Fruit fly (Drosophila melanogaster): ENCODE measurements around the gene CG6885.

The CG6885 gene

dm6 chr3L:18756293-18756887 lies 12.1 kb downstream of the CG6885 start (continued):
- no peak for TF ChIP-seq bab2 (GFP tag; optimal IDR thresholded peaks at IDR 0.05)
- TF ChIP-seq CG43689 (GFP tag; IDR thresholded peaks at IDR 0.05) = no peak
- TF ChIP-seq onecut (GFP tag; IDR thresholded peaks at IDR 0.05) = no peak
- no peak for TF ChIP-seq H2.0 (GFP tag; IDR thresholded peaks at IDR 0.05)
- no peak for TF ChIP-seq cas (GFP tag; IDR thresholded peaks at IDR 0.05)
- no peak for TF ChIP-seq CG1792 (GFP tag; optimal IDR thresholded peaks at IDR 0.05)
- peak; percentile 20; the same call in 1 of the 2 replicates for TF ChIP-seq CG14014 (GFP tag; IDR thresholded peaks at IDR 0.05)
- no peak for TF ChIP-seq crc (GFP tag; optimal IDR thresholded peaks at IDR 0.05)
- peak; percentile 47; the same call in 2 of the 3 replicates for TF ChIP-seq row (GFP tag; IDR thresholded peaks at IDR 0.05)
- TF ChIP-seq Atf6 (GFP tag; IDR thresholded peaks at IDR 0.05) = no peak
- no peak for TF ChIP-seq CG18764 (GFP tag; optimal IDR thresholded peaks at IDR 0.05)
- TF ChIP-seq Hr78 (GFP tag; optimal IDR thresholded peaks at IDR 0.05) = no peak
- TF ChIP-seq CG9817 (tag; optimal IDR thresholded peaks at IDR 0.05) = no peak
- TF ChIP-seq fd102C (GFP tag; optimal IDR thresholded peaks at IDR 0.05) = no peak
- TF ChIP-seq ranshi (GFP tag; IDR thresholded peaks at IDR 0.05) = no peak
- no peak for TF ChIP-seq p53 (GFP tag; optimal IDR thresholded peaks at IDR 0.05)
- TF ChIP-seq CG10565 (GFP tag; optimal IDR thresholded peaks at IDR 0.05) = no peak
- peak in 1 of 2 experiments; percentile 77 for TF ChIP-seq Hr51 (GFP tag; optimal IDR thresholded peaks at IDR 0.05)
- no peak for TF ChIP-seq toy (GFP tag; IDR thresholded peaks at IDR 0.05)
- peak in 1 of 2 experiments; percentile 13 for TF ChIP-seq Pdp1 (GFP tag; optimal IDR thresholded peaks at IDR 0.05)
- no peak for TF ChIP-seq slp2 (GFP tag; optimal IDR thresholded peaks at IDR 0.05)
- peak; percentile 37 for TF ChIP-seq Blimp-1 (GFP tag; optimal IDR thresholded peaks at IDR 0.05)
- TF ChIP-seq NC2β (GFP tag; optimal IDR thresholded peaks at IDR 0.05) = no peak
- peak; percentile 51 for TF ChIP-seq Camta (GFP tag; optimal IDR thresholded peaks at IDR 0.05)
- no peak for TF ChIP-seq CG16813 (GFP tag; IDR thresholded peaks at IDR 0.05; ENCODE audit: partially characterized antibody)
- 0 out of 2 replicates have a peak, but pooled peaks have one; percentile 33 for TF ChIP-seq Ada2b (GFP tag; IDR thresholded peaks at IDR 0.05)
- TF ChIP-seq grau (tag; optimal IDR thresholded peaks at IDR 0.05) = peak; percentile 56
- peak; percentile 64 for TF ChIP-seq PHDP (tag; optimal IDR thresholded peaks at IDR 0.05)
- TF ChIP-seq pzg (GFP tag; optimal IDR thresholded peaks at IDR 0.05) = no peak
- no peak for TF ChIP-seq CG1233 (GFP tag; optimal IDR thresholded peaks at IDR 0.05)
- TF ChIP-seq CG2199 (GFP tag; IDR thresholded peaks at IDR 0.05) = no peak
- TF ChIP-seq Rx (GFP tag; IDR thresholded peaks at IDR 0.05) = no peak
- TF ChIP-seq pum (GFP tag; optimal IDR thresholded peaks at IDR 0.05) = no peak
- no peak for TF ChIP-seq CG3995 (GFP tag; optimal IDR thresholded peaks at IDR 0.05)
- TF ChIP-seq Adf1 (GFP tag; IDR thresholded peaks at IDR 0.05) = no peak
- TF ChIP-seq gce (GFP tag; IDR thresholded peaks at IDR 0.05) = no peak
- peak; percentile 68 for TF ChIP-seq wor (GFP tag; IDR thresholded peaks at IDR 0.05)
- peak; percentile 58 for TF ChIP-seq CG15269 (tag; optimal IDR thresholded peaks at IDR 0.05)
- TF ChIP-seq CG2202 (tag; optimal IDR thresholded peaks at IDR 0.05) = no peak
- no peak for TF ChIP-seq kay (GFP tag; optimal IDR thresholded peaks at IDR 0.05)
- TF ChIP-seq tll (GFP tag; optimal IDR thresholded peaks at IDR 0.05) = no peak
- no peak for TF ChIP-seq ERR (GFP tag; optimal IDR thresholded peaks at IDR 0.05)
- peak; percentile 43 for TF ChIP-seq CG8388 (GFP tag; optimal IDR thresholded peaks at IDR 0.05)
- peak in 1 of 2 experiments; percentile 64 for TF ChIP-seq Eip74EF (GFP tag; optimal IDR thresholded peaks at IDR 0.05)
- peak; percentile 28 for TF ChIP-seq NfI (GFP tag; optimal IDR thresholded peaks at IDR 0.05)
- peak; percentile 75 for TF ChIP-seq dmrt99B (tag; optimal IDR thresholded peaks at IDR 0.05)
- peak; percentile 4 for TF ChIP-seq Mes4 (GFP tag; optimal IDR thresholded peaks at IDR 0.05)
- TF ChIP-seq CG7556 (GFP tag; optimal IDR thresholded peaks at IDR 0.05) = peak; percentile 46
- TF ChIP-seq tx (GFP tag; optimal IDR thresholded peaks at IDR 0.05) = no peak
- no peak for TF ChIP-seq YL-1 (GFP tag; optimal IDR thresholded peaks at IDR 0.05)

Data from whole organism, embryonic.